Worm (Caenorhabditis elegans) whole organism, L1 larva: Measurements from ENCODE around the gene pst-2.

Experiments used
- aha-1 ChIP-seq: fragments of 150-350 bp; optimal IDR thresholded peaks from 2 replicates; lab custom pipeline; 2014; ENCODE audit warnings: missing biosample characterization, missing genetic modification characterization
- dpl-1 ChIP-seq, 3 experiments: fragments of 150-350 bp in 2 of 3; sonication (generic microtip) in 1 of 3; optimal IDR thresholded peaks; 2 replicates each; lab custom pipeline; 2014 to 2017; ENCODE audit warnings: missing biosample characterization in 3 of 3, missing genetic modification characterization in 3 of 3, missing genetic modification reagents in 3 of 3
- efl-3 ChIP-seq: fragments of 200-800 bp; sonication (Bioruptor generic); optimal IDR thresholded peaks from 2 replicates; lab custom pipeline; 2018; ENCODE audit warnings: mild to moderate bottlenecking, missing genetic modification characterization, missing compliant biosample characterization
- grh-1 ChIP-seq: fragments of 200-800 bp; sonication (Bioruptor generic); IDR thresholded peaks from 2 replicates; pipeline ENCODE4 v1.3.6; 2022; ENCODE audit warnings: missing genetic modification reagents, missing genetic modification characterization, missing compliant biosample characterization
- lin-13 ChIP-seq: fragments of 150-350 bp; optimal IDR thresholded peaks from 2 replicates; lab custom pipeline; 2014; ENCODE audit warnings: missing biosample characterization, missing genetic modification reagents, missing genetic modification characterization
- lin-39 ChIP-seq: fragments of 150-350 bp; optimal IDR thresholded peaks from 2 replicates; lab custom pipeline; 2014; ENCODE audit warnings: missing biosample characterization, missing genetic modification reagents, missing genetic modification characterization
- nhr-11 ChIP-seq: fragments of 150-350 bp; optimal IDR thresholded peaks from 2 replicates; lab custom pipeline; 2014; ENCODE audit warnings: missing biosample characterization, missing genetic modification characterization
- nhr-71 ChIP-seq: sonication (generic microtip); optimal IDR thresholded peaks from 2 replicates; lab custom pipeline; 2016; ENCODE audit warnings: mild to moderate bottlenecking, missing genetic modification characterization, moderate library complexity, missing compliant biosample characterization
- skn-1 ChIP-seq: fragments of 150-350 bp; optimal IDR thresholded peaks from 2 replicates; lab custom pipeline; 2014; ENCODE audit warnings: missing biosample characterization, missing genetic modification characterization
- snpc-4 ChIP-seq: fragments of 150-350 bp; optimal IDR thresholded peaks from 2 replicates; lab custom pipeline; 2014; ENCODE audit warnings: missing biosample characterization, missing genetic modification characterization
- unc-62 ChIP-seq: fragments of 150-350 bp; optimal IDR thresholded peaks from 2 replicates; lab custom pipeline; 2014; ENCODE audit warnings: missing biosample characterization, missing genetic modification reagents, missing genetic modification characterization
- zag-1 ChIP-seq: fragments of 150-350 bp; optimal IDR thresholded peaks from 2 replicates; lab custom pipeline; 2014; ENCODE audit warnings: missing biosample characterization, missing genetic modification characterization

ce11 chrIII:5675384-5675984, 4.7 kb upstream of the pst-2 start:
- TF ChIP-seq lin-39 (tag; lab: Kevin White, UChicago): no peak
- no peak for TF ChIP-seq dpl-1 (GFP tag; optimal IDR thresholded peaks at IDR 0.05; lab: Kevin White, UChicago)
- TF ChIP-seq nhr-11 (tag; lab: Kevin White, UChicago): no peak
- TF ChIP-seq grh-1 (GFP tag; lab: Robert Waterston, UW): no peak
- no peak for TF ChIP-seq aha-1
- TF ChIP-seq nhr-71: no peak
- TF ChIP-seq unc-62 (GFP tag; lab: Kevin White, UChicago): no peak
- TF ChIP-seq efl-3 (GFP tag; lab: Kevin White, UChicago): no peak
- no peak for TF ChIP-seq snpc-4 (tag; lab: Kevin White, UChicago)
- no peak for TF ChIP-seq zag-1 (tag; lab: Kevin White, UChicago)
- TF ChIP-seq lin-13 (GFP tag; lab: Kevin White, UChicago): no peak
- no peak for TF ChIP-seq skn-1 (tag; lab: Kevin White, UChicago)
